Worm (Caenorhabditis elegans): Measurements from ENCODE around the gene cdh-10.

- TF ChIP-seq nhr-28 (tag; optimal IDR thresholded peaks at IDR 0.05) (no peak), unc-120 (tag; optimal IDR thresholded peaks at IDR 0.05; ENCODE audit: poor library complexity, severe bottlenecking) (no peak), mep-1 (tag; optimal IDR thresholded peaks at IDR 0.05) (no peak), ztf-11 (tag; optimal IDR thresholded peaks at IDR 0.05) (no peak), snpc-4 (tag; optimal IDR thresholded peaks at IDR 0.05) (no peak), unc-62 (GFP tag; optimal IDR thresholded peaks at IDR 0.05) (no peak), elt-3 (tag; optimal IDR thresholded peaks at IDR 0.05) (no peak), sptf-1 (tag; optimal IDR thresholded peaks at IDR 0.05) (no peak), ceh-43 (GFP tag; optimal IDR thresholded peaks at IDR 0.05) (no peak), lsy-2 (tag; optimal IDR thresholded peaks at IDR 0.05) (no peak), ham-2 (GFP tag; optimal IDR thresholded peaks at IDR 0.05) (no peak), zip-8 (tag; optimal IDR thresholded peaks at IDR 0.05) (no peak)
Measured at ce11 chrIV:2407704-2408103, 55.5 kb downstream of the cdh-10 start.
